Worm (Caenorhabditis elegans): ENCODE data around the gene C34D4.3.

Gene C34D4.3

ce11 chrIV:7165723-7166122 lies 12.3 kb downstream of the C34D4.3 start, which contains the start of gene rpc-1:
TSS of gene rpc-1 (minus strand) at chrIV:7165748.
- TF ChIP-seq ceh-30 (tag; optimal IDR thresholded peaks at IDR 0.05) = no peak
- no peak for TF ChIP-seq dve-1 (tag; optimal IDR thresholded peaks at IDR 0.05)
- TF ChIP-seq nfya-1 (tag; optimal IDR thresholded peaks at IDR 0.05) = no peak
- no peak for TF ChIP-seq ceh-24 (tag; optimal IDR thresholded peaks at IDR 0.05)
- TF ChIP-seq K02D7.2 (tag; optimal IDR thresholded peaks at IDR 0.05) = no peak
- no peak for TF ChIP-seq ceh-6 (GFP tag; optimal IDR thresholded peaks at IDR 0.05)
- TF ChIP-seq ceh-2 (tag; optimal IDR thresholded peaks at IDR 0.05) = no peak
- TF ChIP-seq pat-9 (tag; optimal IDR thresholded peaks at IDR 0.05) = no peak
- TF ChIP-seq sox-4 (tag; optimal IDR thresholded peaks at IDR 0.05) = no peak
- no peak for TF ChIP-seq unc-86 (tag; optimal IDR thresholded peaks at IDR 0.05)
- no peak for TF ChIP-seq hlh-6 (tag; optimal IDR thresholded peaks at IDR 0.05)
- no peak for TF ChIP-seq che-1 (tag; optimal IDR thresholded peaks at IDR 0.05)
- no peak for TF ChIP-seq ztf-16 (tag; optimal IDR thresholded peaks at IDR 0.05)

DNA sequence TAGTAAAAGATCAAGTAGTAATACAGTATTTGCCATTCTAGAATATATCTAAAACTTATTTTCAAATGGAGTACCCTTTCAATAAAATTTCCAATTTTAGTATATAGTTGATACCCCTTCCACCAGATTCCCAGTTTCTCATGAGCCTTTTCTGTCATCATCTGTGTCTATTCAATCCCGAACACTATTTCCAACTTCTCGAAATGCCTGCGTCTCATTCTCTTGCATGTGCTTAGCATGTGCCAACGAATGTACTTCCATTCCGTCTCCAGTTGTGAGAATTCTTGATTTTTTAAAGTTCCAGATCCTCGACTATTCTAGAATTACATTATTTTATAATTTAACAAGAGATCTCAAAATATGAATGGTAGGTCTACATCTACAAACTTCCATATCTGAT lies 13.1 kb downstream of the C34D4.3 start, which contains the start of gene C42D4.18:
TSS of gene C42D4.18 (plus strand) at position 231 of the 400 bp plus-strand sequence.
- TF ChIP-seq hlh-6 (tag; optimal IDR thresholded peaks at IDR 0.05) (no peak), fkh-6 (tag; optimal IDR thresholded peaks at IDR 0.05) (no peak), ceh-19 (GFP tag; optimal IDR thresholded peaks at IDR 0.05) (no peak), zip-5 (tag; optimal IDR thresholded peaks at IDR 0.05) (no peak), ttx-3 (tag; optimal IDR thresholded peaks at IDR 0.05) (no peak), dmd-4 (tag; optimal IDR thresholded peaks at IDR 0.05; ENCODE audit: borderline replicate concordance) (no peak), dve-1 (tag; optimal IDR thresholded peaks at IDR 0.05) (no peak), hlh-30 (tag; optimal IDR thresholded peaks at IDR 0.05; ENCODE audit: insufficient read depth) (peak; percentile 4), ceh-30 (tag; optimal IDR thresholded peaks at IDR 0.05) (no peak)

ce11 chrIV:7167983-7168760 lies 14.7 kb downstream of the C34D4.3 start, which contains the start of gene skr-16:
TSS of gene skr-16 (plus strand) at chrIV:7168710.
- TF ChIP-seq unc-42 (tag; optimal IDR thresholded peaks at IDR 0.05) = no peak
- TF ChIP-seq ttx-3 (tag; optimal IDR thresholded peaks at IDR 0.05) = no peak
- TF ChIP-seq elt-4 (tag; optimal IDR thresholded peaks at IDR 0.05) = no peak
- peak; percentile 45 for TF ChIP-seq hlh-30 (tag; optimal IDR thresholded peaks at IDR 0.05; ENCODE audit: insufficient read depth)

- TF ChIP-seq pha-2 (tag; optimal IDR thresholded peaks at IDR 0.05) (no peak), lin-11 (tag; optimal IDR thresholded peaks at IDR 0.05) (no peak), pat-9 (tag; optimal IDR thresholded peaks at IDR 0.05) (no peak), ceh-6 (GFP tag; optimal IDR thresholded peaks at IDR 0.05) (no peak), pqm-1 (tag; optimal IDR thresholded peaks at IDR 0.05) (no peak), C08G9.2 (tag; optimal IDR thresholded peaks at IDR 0.05) (no peak), tbx-2 (tag; optimal IDR thresholded peaks at IDR 0.05) (no peak), zip-5 (tag; optimal IDR thresholded peaks at IDR 0.05) (no peak), ceh-31 (tag; optimal IDR thresholded peaks at IDR 0.05) (no peak), eyg-1 (tag; optimal IDR thresholded peaks at IDR 0.05) (no peak), ceh-34 (tag; optimal IDR thresholded peaks at IDR 0.05) (no peak), pag-3 (tag; optimal IDR thresholded peaks at IDR 0.05; ENCODE audit: borderline replicate concordance) (no peak), K09A11.1 (tag; optimal IDR thresholded peaks at IDR 0.05; ENCODE audit: insufficient read depth) (no peak), C38D4.7 (GFP tag; optimal IDR thresholded peaks at IDR 0.05) (no peak), ceh-22 (tag; optimal IDR thresholded peaks at IDR 0.05) (no peak), elt-4 (tag; optimal IDR thresholded peaks at IDR 0.05) (no peak), lim-6 (tag; optimal IDR thresholded peaks at IDR 0.05) (no peak), ets-4 (tag; optimal IDR thresholded peaks at IDR 0.05) (no peak)
These were observed 17.8 kb downstream of the C34D4.3 start, which contains the start of gene str-220 for ce11 chrIV:7171222-7171621. TSS of gene str-220 (minus strand) at chrIV:7171322.

Data from whole organism, late embryonic.